Fruit fly (Drosophila melanogaster): ENCODE results near the gene CG2116.

CG2116 gene

DNA sequence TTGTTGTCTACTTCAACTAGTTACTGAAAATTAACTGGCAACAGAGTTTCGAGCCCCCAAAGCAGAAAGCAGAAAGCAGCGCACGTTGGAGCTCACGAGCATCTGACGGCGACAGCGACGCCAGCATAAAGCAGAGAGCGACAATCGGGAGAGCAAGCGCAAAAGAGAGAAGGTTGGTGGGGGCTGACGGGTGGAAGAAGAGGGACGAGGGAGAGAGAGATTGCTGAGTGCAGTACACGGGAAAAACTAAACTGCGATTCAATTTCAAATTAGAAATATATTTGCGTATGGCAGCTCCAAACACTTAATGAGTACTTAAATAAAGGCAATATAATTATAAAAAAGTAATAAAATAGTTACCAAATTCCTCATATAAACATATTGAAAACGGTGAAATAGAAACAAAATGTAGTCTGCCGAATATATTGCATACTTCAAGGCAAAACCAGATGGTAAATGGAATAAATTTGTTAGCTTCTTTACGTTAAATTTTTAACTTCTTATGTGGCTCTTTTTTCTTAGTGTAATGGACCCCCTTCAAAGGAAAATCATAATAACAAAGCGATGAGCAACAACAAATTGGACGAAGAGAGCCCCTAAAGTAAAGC lies 37.4 kb upstream of the CG2116 start (continued):
- peak; percentile 97 for TF ChIP-seq CG7839 (tag; optimal IDR thresholded peaks at IDR 0.05)
- peak; percentile 90 for TF ChIP-seq Max (GFP tag; optimal IDR thresholded peaks at IDR 0.05)
- peak; percentile 44 for TF ChIP-seq ERR (GFP tag; optimal IDR thresholded peaks at IDR 0.05)
- peak; percentile 28 for TF ChIP-seq CG9797 (GFP tag; optimal IDR thresholded peaks at IDR 0.05)
- TF ChIP-seq tup (GFP tag; optimal IDR thresholded peaks at IDR 0.05) = peak; percentile 44
- TF ChIP-seq Fer2 (tag; optimal IDR thresholded peaks at IDR 0.05) = peak; percentile 92
- no peak for TF ChIP-seq amos (GFP tag; IDR thresholded peaks at IDR 0.05; ENCODE audit: partially characterized antibody)
- TF ChIP-seq onecut (GFP tag; IDR thresholded peaks at IDR 0.05) = peak; percentile 87
- TF ChIP-seq inv (GFP tag; IDR thresholded peaks at IDR 0.05; ENCODE audit: partially characterized antibody) = no peak
- TF ChIP-seq grn (GFP tag; optimal IDR thresholded peaks at IDR 0.05) = peak; percentile 52
- TF ChIP-seq lbe (GFP tag; optimal IDR thresholded peaks at IDR 0.05) = peak; percentile 60
- peak; percentile 94 for TF ChIP-seq CG17385 (GFP tag; optimal IDR thresholded peaks at IDR 0.05)
- peak; percentile 90 for TF ChIP-seq jigr1 (GFP tag; IDR thresholded peaks at IDR 0.05)
- TF ChIP-seq NK7.1 (GFP tag; optimal IDR thresholded peaks at IDR 0.05) = peak; percentile 63
- TF ChIP-seq CG9876 (GFP tag; optimal IDR thresholded peaks at IDR 0.05) = peak; percentile 25
- TF ChIP-seq dimm (GFP tag; IDR thresholded peaks at IDR 0.05) = peak; percentile 75
- TF ChIP-seq slp2 (GFP tag; optimal IDR thresholded peaks at IDR 0.05) = peak; percentile 81
- peak; percentile 82 for TF ChIP-seq CG18011 (GFP tag; optimal IDR thresholded peaks at IDR 0.05)
- TF ChIP-seq Myb (GFP tag; optimal IDR thresholded peaks at IDR 0.05) = peak; percentile 28
- TF ChIP-seq CG11085 (GFP tag; IDR thresholded peaks at IDR 0.05) = peak; percentile 73
- TF ChIP-seq zf30C (GFP tag; optimal IDR thresholded peaks at IDR 0.05) = peak; percentile 93
- no peak for TF ChIP-seq br (optimal IDR thresholded peaks at IDR 0.05)
- TF ChIP-seq CG7987 (GFP tag; optimal IDR thresholded peaks at IDR 0.05) = peak; percentile 60
- peak; percentile 64 for TF ChIP-seq CG1603 (tag; optimal IDR thresholded peaks at IDR 0.05)
- TF ChIP-seq vvl (GFP tag; IDR thresholded peaks at IDR 0.05) = peak; percentile 91
- TF ChIP-seq zen (tag; optimal IDR thresholded peaks at IDR 0.05) = peak; percentile 82
- TF ChIP-seq bbx (GFP tag; IDR thresholded peaks at IDR 0.05; ENCODE audit: partially characterized antibody) = no peak
- TF ChIP-seq toy (GFP tag; IDR thresholded peaks at IDR 0.05) = peak; percentile 82
- TF ChIP-seq shn (GFP tag; optimal IDR thresholded peaks at IDR 0.05) = peak; percentile 54
- TF ChIP-seq Opbp (GFP tag; IDR thresholded peaks at IDR 0.05; ENCODE audit: partially characterized antibody) = no peak
- TF ChIP-seq crol (GFP tag; IDR thresholded peaks at IDR 0.05) = peak; percentile 95
- TF ChIP-seq aop (GFP tag; IDR thresholded peaks at IDR 0.05) = 0 out of 2 replicates have a peak, but pooled peaks have one; percentile 8
- no peak for TF ChIP-seq HLH4C (GFP tag; IDR thresholded peaks at IDR 0.05; ENCODE audit: partially characterized antibody)
- TF ChIP-seq kni (GFP tag; optimal IDR thresholded peaks at IDR 0.05) = peak; percentile 95
- TF ChIP-seq CG13296 (GFP tag; optimal IDR thresholded peaks at IDR 0.05) = peak; percentile 97
- TF ChIP-seq Dek (tag; optimal IDR thresholded peaks at IDR 0.05) = peak; percentile 94
- no peak for TF ChIP-seq CG14860 (GFP tag; IDR thresholded peaks at IDR 0.05; ENCODE audit: partially characterized antibody)
- TF ChIP-seq Oli (tag; optimal IDR thresholded peaks at IDR 0.05) = peak; percentile 96
- peak; percentile 75 for TF ChIP-seq NFAT (GFP tag; IDR thresholded peaks at IDR 0.05)
- TF ChIP-seq sqz (GFP tag; optimal IDR thresholded peaks at IDR 0.05) = peak; percentile 95
- no peak for TF ChIP-seq hb (GFP tag; IDR thresholded peaks at IDR 0.05; ENCODE audit: partially characterized antibody)
- TF ChIP-seq en (GFP tag; optimal IDR thresholded peaks at IDR 0.05) = peak; percentile 30
- peak; percentile 56 for TF ChIP-seq crc (GFP tag; optimal IDR thresholded peaks at IDR 0.05)
- TF ChIP-seq btn (GFP tag; optimal IDR thresholded peaks at IDR 0.05) = peak; percentile 6
- peak; percentile 93 for TF ChIP-seq CG1529 (GFP tag; optimal IDR thresholded peaks at IDR 0.05)
- TF ChIP-seq disco-r (GFP tag; optimal IDR thresholded peaks at IDR 0.05) = peak; percentile 69
- TF ChIP-seq Jarid2 (GFP tag; optimal IDR thresholded peaks at IDR 0.05) = peak; percentile 82
- TF ChIP-seq danr (GFP tag; IDR thresholded peaks at IDR 0.05) = peak; percentile 87
- TF ChIP-seq Scr (GFP tag; IDR thresholded peaks at IDR 0.05; ENCODE audit: partially characterized antibody) = no peak
